Worm (Caenorhabditis elegans): ENCODE data around the gene ttr-33.

DNA sequence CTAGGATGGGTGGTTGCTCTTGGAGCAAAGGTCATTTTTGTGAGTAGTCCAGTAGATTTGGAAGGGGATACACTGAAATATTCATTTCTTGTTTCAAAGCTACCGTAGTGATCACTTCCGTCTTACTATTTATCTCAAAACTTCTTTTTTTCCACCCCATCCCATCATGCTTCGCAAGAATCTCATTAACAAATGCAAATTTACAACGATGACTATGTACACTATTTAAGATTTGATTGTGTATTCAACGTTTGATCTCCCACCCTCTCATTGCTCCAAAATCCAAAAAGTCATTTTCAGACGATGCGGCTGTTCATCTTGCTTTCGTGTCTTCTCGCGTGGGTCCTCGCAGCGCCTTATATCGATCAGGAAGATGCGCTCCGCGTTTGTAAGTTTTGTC is 44.6 kb downstream of the ttr-33 start, which contains the start of gene flp-21:
- no peak for TF ChIP-seq pax-3 (tag; optimal IDR thresholded peaks at IDR 0.05)
- TF ChIP-seq ama-1 (optimal IDR thresholded peaks at IDR 0.05) = no peak
- no peak for TF ChIP-seq aly-2 (tag; optimal IDR thresholded peaks at IDR 0.05)
- no peak for TF ChIP-seq lsy-2 (tag; optimal IDR thresholded peaks at IDR 0.05)
- no peak for TF ChIP-seq zag-1 (tag; optimal IDR thresholded peaks at IDR 0.05)

Measured in whole organism, L1 larva.